Worm (Caenorhabditis elegans) whole organism, late embryonic: ENCODE data around the gene gpc-1.

Experiments
- C08G9.2 ChIP-seq: sonication (generic microtip); optimal IDR thresholded peaks from 2 replicates; lab custom pipeline; 2016; ENCODE audit warnings: mild to moderate bottlenecking, missing genetic modification characterization, moderate library complexity, missing compliant biosample characterization
- ama-1 ChIP-seq: fragments of 150-350 bp; optimal IDR thresholded peaks from 2 replicates; lab custom pipeline; 2014
- ceh-19 ChIP-seq: fragments of 200-800 bp; sonication (Bioruptor generic); optimal IDR thresholded peaks from 2 replicates; lab custom pipeline; 2018; ENCODE audit warnings: mild to moderate bottlenecking, missing genetic modification characterization, missing compliant biosample characterization
- ceh-45 ChIP-seq: fragments of 200-800 bp; sonication (Bioruptor generic); IDR thresholded peaks from 2 replicates; pipeline ENCODE4 v1.3.6; 2022; ENCODE audit warnings: missing genetic modification reagents, missing genetic modification characterization, missing compliant biosample characterization
- fkh-10 ChIP-seq: fragments of 150-350 bp; optimal IDR thresholded peaks from 2 replicates; lab custom pipeline; 2014; ENCODE audit warnings: missing biosample characterization, missing genetic modification reagents, missing genetic modification characterization
- lim-6 ChIP-seq: sonication (generic microtip); optimal IDR thresholded peaks from 2 replicates; lab custom pipeline; 2016; ENCODE audit warnings: missing genetic modification characterization, missing compliant biosample characterization
- lin-11 ChIP-seq: fragments of 200-800 bp; sonication (Bioruptor generic); optimal IDR thresholded peaks from 2 replicates; lab custom pipeline; 2018; ENCODE audit warnings: mild to moderate bottlenecking, missing genetic modification characterization, missing compliant biosample characterization
- madf-2 ChIP-seq: sonication (generic microtip); optimal IDR thresholded peaks from 2 replicates; lab custom pipeline; 2017; ENCODE audit warnings: missing genetic modification characterization, missing compliant biosample characterization
- odd-2 ChIP-seq: sonication (generic microtip); optimal IDR thresholded peaks from 2 replicates; lab custom pipeline; 2017; ENCODE audit warnings: antibody characterized with exemption, mild to moderate bottlenecking, missing genetic modification characterization, missing compliant biosample characterization

DNA sequence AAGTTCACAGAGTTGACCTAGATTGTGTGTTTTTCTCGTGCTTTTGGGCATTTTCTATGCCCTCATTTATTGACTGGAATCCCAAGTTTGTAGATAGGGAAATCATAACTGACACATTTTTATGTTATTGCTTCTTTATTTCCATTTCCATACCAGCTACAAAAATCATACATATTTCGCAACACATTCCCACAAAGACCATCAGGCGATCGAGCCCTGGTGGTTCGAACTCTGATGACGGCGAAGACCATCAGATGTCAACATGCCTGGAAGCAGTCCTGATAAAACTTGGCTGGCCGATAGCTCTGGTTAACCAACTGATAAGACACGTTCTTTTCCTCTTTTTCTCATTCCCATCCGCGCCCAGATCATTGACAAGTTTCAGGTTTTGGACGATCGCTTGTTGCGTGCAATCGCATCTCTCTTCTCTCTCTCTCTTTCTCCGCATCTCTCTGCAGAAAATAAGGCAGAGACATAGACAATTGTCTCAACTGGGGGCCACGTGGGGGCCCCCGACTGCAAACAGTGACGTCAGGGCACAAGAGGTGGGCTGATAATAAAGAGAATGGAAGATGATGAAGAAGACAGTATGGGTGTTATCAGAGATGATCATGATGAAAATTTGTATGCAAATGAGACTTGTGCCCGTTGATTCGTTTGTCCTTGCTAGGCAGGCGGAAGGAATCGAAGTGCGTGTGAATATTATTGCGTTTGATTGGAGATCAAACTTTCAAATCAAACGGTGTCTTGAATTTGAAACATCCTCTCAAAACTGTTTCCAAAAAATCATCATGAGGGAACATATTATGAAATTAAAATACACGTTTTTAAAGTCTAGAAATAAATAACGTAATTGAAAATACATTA is 12.5 kb downstream of the gpc-1 start:
- no peak for TF ChIP-seq odd-2 (tag; lab: Kevin White, UChicago)
- TF ChIP-seq madf-2 (tag; lab: Kevin White, UChicago) = no peak
- no peak for TF ChIP-seq lin-11 (tag; lab: Kevin White, UChicago)
- TF ChIP-seq C08G9.2 (tag; lab: Kevin White, UChicago) = no peak
- TF ChIP-seq ceh-45 (GFP tag; lab: Robert Waterston, UW) = no peak
- no peak for TF ChIP-seq ama-1 (lab: Kevin White, UChicago)
- TF ChIP-seq fkh-10 = no peak
- no peak for TF ChIP-seq lim-6 (tag; lab: Kevin White, UChicago)
- no peak for TF ChIP-seq ceh-19 (GFP tag; lab: Kevin White, UChicago)
